Fruit fly (Drosophila melanogaster): ENCODE measurements around the gene CG43841.

CG43841 gene

dm6 chrX:18437190-18437589, 2.3 kb upstream of the CG43841 start, which contains the start of gene CG6290:
TSS of gene CG6290 (plus strand) at chrX:18437490.
- TF ChIP-seq h (optimal IDR thresholded peaks at IDR 0.05) (no peak), ttk (optimal IDR thresholded peaks at IDR 0.05) (no peak), Myc (optimal IDR thresholded peaks at IDR 0.05) (no peak), insv (optimal IDR thresholded peaks at IDR 0.05) (no peak), Sin3A (optimal IDR thresholded peaks at IDR 0.05) (no peak), psq (optimal IDR thresholded peaks at IDR 0.05) (no peak)

DNA sequence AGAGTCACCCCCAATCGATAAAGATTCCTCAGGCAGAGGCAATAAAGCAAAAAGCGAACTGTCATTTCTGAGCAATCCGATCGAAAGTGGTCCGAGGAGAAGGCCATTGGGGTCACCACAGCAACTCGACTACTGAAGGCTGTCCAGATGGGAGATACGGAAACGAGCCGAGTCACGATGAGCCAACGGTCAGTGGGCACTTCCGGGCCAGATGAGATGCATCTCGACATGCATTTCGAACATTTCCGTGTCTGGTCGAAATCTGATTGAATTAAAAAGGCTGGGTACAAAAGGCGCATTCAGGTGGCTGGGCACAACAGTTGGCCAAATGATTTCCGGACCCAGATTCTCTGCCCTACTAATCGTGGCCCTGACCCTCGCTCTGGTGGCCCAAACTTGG, 899 bp upstream of the CG43841 start, which contains the start of gene CG32551:
CG32551 (plus strand) TSS at position 301 of the 400 bp plus-strand sequence.
- no peak for TF ChIP-seq insv (optimal IDR thresholded peaks at IDR 0.05)
- TF ChIP-seq h (optimal IDR thresholded peaks at IDR 0.05) = no peak
- TF ChIP-seq Sin3A (optimal IDR thresholded peaks at IDR 0.05) = no peak
- no peak for TF ChIP-seq psq (optimal IDR thresholded peaks at IDR 0.05)
- TF ChIP-seq Myc (optimal IDR thresholded peaks at IDR 0.05) = no peak
- TF ChIP-seq ttk (optimal IDR thresholded peaks at IDR 0.05) = no peak

DNA sequence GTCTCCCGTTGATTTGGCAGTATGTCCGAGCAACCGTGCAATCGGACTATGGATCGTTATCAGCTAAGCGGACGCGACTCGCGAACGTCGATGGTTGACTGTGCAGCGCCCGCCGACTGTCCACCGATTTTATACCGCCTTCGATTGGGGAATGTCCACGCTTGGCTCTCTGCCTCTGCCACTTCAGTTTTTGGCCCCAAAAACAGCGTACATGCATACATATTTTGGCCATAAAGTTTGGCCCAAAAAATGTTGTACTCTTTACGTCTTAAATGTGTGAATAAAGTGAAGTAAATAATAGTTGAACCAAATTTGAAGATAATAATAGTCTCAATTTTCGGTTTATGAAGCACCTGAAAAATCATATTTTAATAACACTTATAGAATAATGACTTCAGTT, 1.0 kb downstream of the CG43841 start, which contains the start of gene CG32548:
CG32548 (minus strand) TSS at position 101 of the 400 bp plus-strand sequence.
- TF ChIP-seq Myc (optimal IDR thresholded peaks at IDR 0.05) (no peak), ttk (optimal IDR thresholded peaks at IDR 0.05) (no peak), insv (optimal IDR thresholded peaks at IDR 0.05) (no peak), h (optimal IDR thresholded peaks at IDR 0.05) (no peak), psq (optimal IDR thresholded peaks at IDR 0.05) (no peak), Sin3A (optimal IDR thresholded peaks at IDR 0.05) (no peak)

DNA sequence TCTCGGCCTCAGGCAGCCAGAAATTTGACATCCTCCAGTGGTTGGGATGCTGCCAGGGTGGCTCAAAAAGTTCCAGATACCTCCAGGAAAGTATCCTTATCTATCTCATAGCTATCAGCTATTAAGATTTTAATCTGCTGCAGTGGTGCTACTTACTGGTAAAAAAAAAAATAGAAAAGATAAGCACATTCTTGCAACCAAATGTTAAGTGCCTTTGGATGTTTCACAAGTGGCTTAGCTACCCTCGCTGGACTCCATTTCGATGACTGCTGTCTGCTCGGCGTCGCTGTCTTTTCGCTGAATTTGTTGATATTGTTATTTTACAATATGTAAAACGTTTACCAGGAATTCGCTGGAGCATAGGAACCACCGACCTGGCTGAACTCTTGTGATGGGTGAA, 13.2 kb downstream of the CG43841 start:
- TF ChIP-seq Sin3A (optimal IDR thresholded peaks at IDR 0.05) (no peak), ttk (optimal IDR thresholded peaks at IDR 0.05) (no peak), psq (optimal IDR thresholded peaks at IDR 0.05) (no peak), insv (optimal IDR thresholded peaks at IDR 0.05) (no peak), Myc (optimal IDR thresholded peaks at IDR 0.05) (no peak), h (optimal IDR thresholded peaks at IDR 0.05) (no peak)

DNA sequence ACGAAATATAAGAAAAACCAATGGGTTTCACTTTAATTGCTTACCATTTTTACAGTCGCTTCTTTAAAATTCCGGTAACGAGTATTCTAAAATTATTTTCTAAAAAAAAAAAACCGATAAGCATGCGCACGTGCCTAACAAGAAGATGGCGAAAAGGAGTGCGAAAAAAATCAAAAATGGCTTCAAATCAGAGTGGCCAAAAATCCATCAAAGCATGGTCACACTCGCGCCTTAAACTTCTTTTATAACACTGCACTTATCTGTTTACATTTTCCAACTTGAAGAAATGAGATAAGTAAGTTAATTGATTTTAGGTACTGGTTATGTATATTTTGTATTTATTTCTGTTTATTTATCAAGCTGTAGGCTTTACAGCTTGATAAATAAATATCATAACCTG, 20.9 kb downstream of the CG43841 start, which contains the start of gene CG43843:
CG43843 (minus strand) TSS at position 101 of the 400 bp plus-strand sequence.
- TF ChIP-seq h (optimal IDR thresholded peaks at IDR 0.05) (no peak), Sin3A (optimal IDR thresholded peaks at IDR 0.05) (no peak), insv (optimal IDR thresholded peaks at IDR 0.05) (no peak), Myc (optimal IDR thresholded peaks at IDR 0.05) (no peak), psq (optimal IDR thresholded peaks at IDR 0.05) (no peak), ttk (optimal IDR thresholded peaks at IDR 0.05) (no peak)

dm6 chrX:18467881-18468280, 28.4 kb downstream of the CG43841 start:
- TF ChIP-seq ttk (optimal IDR thresholded peaks at IDR 0.05) (no peak), insv (optimal IDR thresholded peaks at IDR 0.05) (no peak), h (optimal IDR thresholded peaks at IDR 0.05) (no peak), Myc (optimal IDR thresholded peaks at IDR 0.05) (no peak), Sin3A (optimal IDR thresholded peaks at IDR 0.05) (no peak), psq (optimal IDR thresholded peaks at IDR 0.05) (no peak)

- TF ChIP-seq insv (optimal IDR thresholded peaks at IDR 0.05) (no peak), Myc (optimal IDR thresholded peaks at IDR 0.05) (no peak), psq (optimal IDR thresholded peaks at IDR 0.05) (peak; percentile 99), ttk (optimal IDR thresholded peaks at IDR 0.05) (no peak), h (optimal IDR thresholded peaks at IDR 0.05) (no peak)
Observed at dm6 chrX:18479307-18480134, 40.1 kb downstream of the CG43841 start, which contains the start of gene CG32547. TSS of gene CG32547 (minus strand) at chrX:18479487.

- TF ChIP-seq Sin3A (optimal IDR thresholded peaks at IDR 0.05) = no peak
- no peak for TF ChIP-seq h (optimal IDR thresholded peaks at IDR 0.05)
- no peak for TF ChIP-seq Myc (optimal IDR thresholded peaks at IDR 0.05)
- TF ChIP-seq psq (optimal IDR thresholded peaks at IDR 0.05) = no peak
- TF ChIP-seq insv (optimal IDR thresholded peaks at IDR 0.05) = no peak
- TF ChIP-seq ttk (optimal IDR thresholded peaks at IDR 0.05) = no peak
Observed at dm6 chrX:18482537-18482936, 43.1 kb downstream of the CG43841 start.

DNA sequence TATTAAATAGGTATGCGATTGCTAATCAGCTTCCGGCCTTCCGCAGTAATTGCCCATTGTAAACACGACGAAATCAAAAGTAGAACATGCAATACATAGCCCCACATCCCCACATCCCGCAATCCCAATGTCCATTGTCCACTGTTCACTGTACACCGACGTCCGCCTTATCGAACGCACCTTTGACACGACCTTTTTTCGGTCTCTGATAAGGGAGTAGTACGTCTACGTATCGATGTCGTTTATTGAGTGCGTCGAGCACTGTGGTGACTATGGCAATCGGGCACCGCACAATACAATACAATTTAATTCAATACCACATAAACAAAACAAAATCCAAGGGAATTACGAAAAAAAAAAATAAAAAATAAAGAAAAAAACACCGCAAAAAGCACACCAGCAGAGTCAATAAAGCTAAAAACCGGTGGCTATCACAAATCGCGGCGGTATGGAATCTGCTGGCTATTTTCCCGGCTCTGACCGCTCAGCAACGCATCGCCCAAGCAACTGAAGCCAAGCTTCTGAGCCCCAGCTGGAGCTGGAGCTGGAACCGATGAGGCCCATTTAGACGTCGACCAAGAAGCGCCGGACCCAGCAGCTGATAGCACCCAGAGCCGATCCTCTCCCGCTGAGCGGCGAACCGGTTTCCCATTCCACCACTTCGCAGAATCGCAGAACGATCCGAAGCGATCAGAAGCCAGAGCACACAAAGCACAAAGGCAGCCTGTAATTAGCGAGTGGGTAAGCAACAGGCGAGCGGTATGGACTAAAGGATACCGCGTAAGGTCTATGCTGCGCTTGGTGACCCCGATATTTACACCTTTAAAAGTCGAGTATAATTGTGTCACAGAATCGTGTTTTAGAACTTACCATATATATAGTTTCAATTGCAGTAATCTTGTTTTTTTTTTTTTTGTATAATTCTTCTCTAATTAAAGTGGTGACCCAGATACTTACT, 44.1 kb downstream of the CG43841 start, which contains the start of gene Hayan:
Hayan (minus strand) TSS at position 512 of the 958 bp plus-strand sequence.
- TF ChIP-seq Sin3A (optimal IDR thresholded peaks at IDR 0.05) (no peak), ttk (optimal IDR thresholded peaks at IDR 0.05) (no peak)

dm6 chrX:18486356-18487059, 47.0 kb downstream of the CG43841 start, which contains the start of gene psh:
TSS of gene psh (minus strand) at chrX:18486921.
- TF ChIP-seq Myc (optimal IDR thresholded peaks at IDR 0.05) (no peak), insv (optimal IDR thresholded peaks at IDR 0.05) (no peak), psq (optimal IDR thresholded peaks at IDR 0.05) (no peak), h (optimal IDR thresholded peaks at IDR 0.05) (no peak), Sin3A (optimal IDR thresholded peaks at IDR 0.05) (no peak), ttk (optimal IDR thresholded peaks at IDR 0.05) (no peak)

DNA sequence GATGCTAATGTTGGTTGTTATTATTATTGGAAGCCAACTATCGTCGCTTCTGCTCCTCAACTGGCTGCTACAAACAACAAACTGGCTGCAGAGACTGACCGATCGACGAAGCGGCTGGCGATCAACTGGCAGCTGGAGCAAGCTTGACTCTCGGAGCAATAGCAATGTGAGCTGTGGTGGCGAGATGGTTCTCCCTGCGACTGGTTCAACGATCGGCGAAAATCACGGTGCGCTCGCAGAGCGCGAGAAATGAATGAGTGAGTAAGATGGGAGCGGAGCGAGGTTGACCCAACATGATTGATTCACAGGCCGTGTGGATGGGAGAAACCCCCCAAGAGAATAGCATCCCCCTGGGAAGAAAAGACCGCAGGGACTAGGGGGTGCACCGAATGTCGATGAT, 50.0 kb downstream of the CG43841 start, which contains the start of gene CG15046:
CG15046 (minus strand) TSS at position 112 of the 400 bp plus-strand sequence.
- no peak for TF ChIP-seq Myc (optimal IDR thresholded peaks at IDR 0.05)
- TF ChIP-seq ttk (optimal IDR thresholded peaks at IDR 0.05) = no peak
- no peak for TF ChIP-seq insv (optimal IDR thresholded peaks at IDR 0.05)
- no peak for TF ChIP-seq h (optimal IDR thresholded peaks at IDR 0.05)
- no peak for TF ChIP-seq psq (optimal IDR thresholded peaks at IDR 0.05)
- TF ChIP-seq Sin3A (optimal IDR thresholded peaks at IDR 0.05) = no peak

Data from Kc167 (cell line).